Worm (Caenorhabditis elegans) whole organism, L1 larva: ENCODE results near the gene psa-3.

ENCODE experiments used
- Y116A8C.19 ChIP-seq: sonication (generic microtip); optimal IDR thresholded peaks from 2 replicates; lab custom pipeline; 2016; ENCODE audit warnings: missing compliant biosample characterization, missing genetic modification characterization, borderline replicate concordance
- aly-2 ChIP-seq: fragments of 150-350 bp; optimal IDR thresholded peaks from 2 replicates; lab custom pipeline; 2014; ENCODE audit warnings: missing biosample characterization, missing genetic modification characterization
- blmp-1 ChIP-seq: fragments of 150-350 bp; optimal IDR thresholded peaks from 2 replicates; lab custom pipeline; 2014; ENCODE audit warnings: missing biosample characterization, missing genetic modification characterization
- ceh-8 ChIP-seq: fragments of 200-800 bp; sonication (Bioruptor generic); optimal IDR thresholded peaks from 2 replicates; lab custom pipeline; 2018; ENCODE audit warnings: mild to moderate bottlenecking, missing genetic modification characterization, moderate library complexity, missing compliant biosample characterization
- ceh-82 ChIP-seq, 3 experiments: fragments of 150-350 bp in 1 of 3; sonication (generic microtip) in 2 of 3; optimal IDR thresholded peaks; 2 replicates each; lab custom pipeline; 2014 to 2017; ENCODE audit warnings: missing biosample characterization in 3 of 3, missing genetic modification characterization in 3 of 3
- ceh-90 ChIP-seq: sonication (generic microtip); optimal IDR thresholded peaks from 2 replicates; lab custom pipeline; 2016; ENCODE audit warnings: missing genetic modification characterization, missing compliant biosample characterization
- ces-1 ChIP-seq: fragments of 150-350 bp; optimal IDR thresholded peaks from 2 replicates; lab custom pipeline; 2014; ENCODE audit warnings: missing biosample characterization, missing genetic modification reagents, missing genetic modification characterization
- dpl-1 ChIP-seq, 3 experiments: fragments of 150-350 bp in 2 of 3; sonication (generic microtip) in 1 of 3; optimal IDR thresholded peaks; 2 replicates each; lab custom pipeline; 2014 to 2017; ENCODE audit warnings: missing biosample characterization in 3 of 3, missing genetic modification characterization in 3 of 3, missing genetic modification reagents in 3 of 3
- dsc-1 ChIP-seq: sonication (generic microtip); optimal IDR thresholded peaks from 2 replicates; lab custom pipeline; 2016; ENCODE audit warnings: mild to moderate bottlenecking, missing genetic modification characterization, missing compliant biosample characterization
- efl-1 ChIP-seq, 4 experiments: fragments of 150-350 bp; optimal IDR thresholded peaks in 3 of 4; peaks in 1 of 4; 1 replicate in 1 of 4; 2 replicates in 3 of 4; lab custom pipeline; 2014; ENCODE audit warnings: missing biosample characterization in 2 of 4, missing genetic modification characterization in 2 of 4, missing genetic modification reagents in 2 of 4
- efl-3 ChIP-seq: fragments of 200-800 bp; sonication (Bioruptor generic); optimal IDR thresholded peaks from 2 replicates; lab custom pipeline; 2018; ENCODE audit warnings: mild to moderate bottlenecking, missing genetic modification characterization, missing compliant biosample characterization
- egl-13 ChIP-seq: sonication (generic microtip); optimal IDR thresholded peaks from 2 replicates; lab custom pipeline; 2016; ENCODE audit warnings: missing genotype, missing genetic modification reagents, missing genetic modification characterization, missing compliant biosample characterization
- elt-2 ChIP-seq: sonication (generic microtip); optimal IDR thresholded peaks from 2 replicates; lab custom pipeline; 2016; ENCODE audit warnings: missing genetic modification characterization, mild to moderate bottlenecking, inconsistent platforms, missing compliant biosample characterization, missing genetic modification reagents
- fkh-4 ChIP-seq: sonication (generic microtip); optimal IDR thresholded peaks from 2 replicates; lab custom pipeline; 2016; ENCODE audit warnings: missing compliant biosample characterization, missing genetic modification characterization, borderline replicate concordance
- fkh-8 ChIP-seq: sonication (generic microtip); optimal IDR thresholded peaks from 2 replicates; lab custom pipeline; 2016; ENCODE audit warnings: mild to moderate bottlenecking, missing genetic modification characterization, missing compliant biosample characterization
- fos-1 ChIP-seq: fragments of 150-350 bp; optimal IDR thresholded peaks from 2 replicates; lab custom pipeline; 2014; ENCODE audit warnings: missing biosample characterization, missing genetic modification characterization
- hlh-17 ChIP-seq: fragments of 200-800 bp; sonication (Bioruptor generic); optimal IDR thresholded peaks from 2 replicates; lab custom pipeline; 2018; ENCODE audit warnings: missing genetic modification characterization, mild to moderate bottlenecking, missing compliant biosample characterization, moderate library complexity, borderline replicate concordance
- hlh-4 ChIP-seq: sonication (generic microtip); optimal IDR thresholded peaks from 2 replicates; lab custom pipeline; 2016; ENCODE audit warnings: mild to moderate bottlenecking, missing genetic modification characterization, missing compliant biosample characterization
- hpl-2 ChIP-seq: fragments of 150-350 bp; optimal IDR thresholded peaks from 2 replicates; lab custom pipeline; 2014; ENCODE audit warnings: missing biosample characterization, missing genetic modification reagents, missing genetic modification characterization
- irx-1 ChIP-seq: sonication (generic microtip); optimal IDR thresholded peaks from 2 replicates; lab custom pipeline; 2016; ENCODE audit warnings: missing genetic modification characterization, missing compliant biosample characterization
- isw-1 ChIP-seq: fragments of 200-800 bp; sonication (Bioruptor generic); IDR thresholded peaks from 2 replicates; pipeline ENCODE4 v1.3.6; 2022; ENCODE audit warnings: missing genetic modification characterization, missing compliant biosample characterization
- jun-1 ChIP-seq: fragments of 150-350 bp; optimal IDR thresholded peaks from 2 replicates; lab custom pipeline; 2014; ENCODE audit warnings: missing biosample characterization, missing genetic modification reagents, missing genetic modification characterization
- lin-13 ChIP-seq: fragments of 150-350 bp; optimal IDR thresholded peaks from 2 replicates; lab custom pipeline; 2014; ENCODE audit warnings: missing biosample characterization, missing genetic modification reagents, missing genetic modification characterization
- lin-15B ChIP-seq: fragments of 150-350 bp; sonication (generic microtip); optimal IDR thresholded peaks from 3 replicates; lab custom pipeline; 2014; ENCODE audit warnings: missing biosample characterization, missing genetic modification characterization
- lin-39 ChIP-seq: fragments of 150-350 bp; optimal IDR thresholded peaks from 2 replicates; lab custom pipeline; 2014; ENCODE audit warnings: missing biosample characterization, missing genetic modification reagents, missing genetic modification characterization
- lir-3 ChIP-seq: sonication (generic microtip); optimal IDR thresholded peaks from 2 replicates; lab custom pipeline; 2016; ENCODE audit warnings: mild to moderate bottlenecking, missing genetic modification characterization, moderate library complexity, missing compliant biosample characterization; ENCODE audit not compliant: poor library complexity
- lsy-2 ChIP-seq, 2 experiments: fragments of 150-350 bp; optimal IDR thresholded peaks; 2 replicates each; lab custom pipeline; 2014; ENCODE audit warnings: missing biosample characterization in 2 of 2, missing genetic modification characterization in 2 of 2
- mab-9 ChIP-seq: fragments of 200-800 bp; sonication (Bioruptor generic); IDR thresholded peaks from 2 replicates; pipeline ENCODE4 v1.3.6; 2022; ENCODE audit warnings: missing genetic modification reagents, missing genetic modification characterization, missing compliant biosample characterization
- mef-2 ChIP-seq: fragments of 150-350 bp; optimal IDR thresholded peaks from 2 replicates; lab custom pipeline; 2014; ENCODE audit warnings: missing biosample characterization, missing genetic modification characterization
- mep-1 ChIP-seq: fragments of 150-350 bp; optimal IDR thresholded peaks from 2 replicates; lab custom pipeline; 2014; ENCODE audit warnings: missing biosample characterization, missing genetic modification characterization
- nhr-11 ChIP-seq: fragments of 150-350 bp; optimal IDR thresholded peaks from 2 replicates; lab custom pipeline; 2014; ENCODE audit warnings: missing biosample characterization, missing genetic modification characterization
- nhr-20 ChIP-seq: sonication (generic microtip); optimal IDR thresholded peaks from 2 replicates; lab custom pipeline; 2016; ENCODE audit warnings: mild to moderate bottlenecking, missing genetic modification characterization, missing compliant biosample characterization
- nhr-237 ChIP-seq: fragments of 150-350 bp; optimal IDR thresholded peaks from 2 replicates; lab custom pipeline; 2014; ENCODE audit warnings: missing biosample characterization, missing genetic modification characterization
- nhr-47 ChIP-seq: sonication (generic microtip); optimal IDR thresholded peaks from 2 replicates; lab custom pipeline; 2016; ENCODE audit warnings: mild to moderate bottlenecking, missing genetic modification characterization, moderate library complexity, missing compliant biosample characterization
- nhr-71 ChIP-seq: sonication (generic microtip); optimal IDR thresholded peaks from 2 replicates; lab custom pipeline; 2016; ENCODE audit warnings: mild to moderate bottlenecking, missing genetic modification characterization, moderate library complexity, missing compliant biosample characterization
- nhr-76 ChIP-seq: sonication (generic microtip); optimal IDR thresholded peaks from 2 replicates; lab custom pipeline; 2017; ENCODE audit warnings: missing biosample characterization, missing genetic modification characterization
- nhr-77 ChIP-seq: fragments of 150-350 bp; optimal IDR thresholded peaks from 2 replicates; lab custom pipeline; 2014; ENCODE audit warnings: missing biosample characterization, missing genetic modification characterization
- nhr-85 ChIP-seq: sonication (generic microtip); peaks from one replicate; lab custom pipeline; 2016; ENCODE audit warnings: missing genetic modification characterization, inconsistent platforms, missing compliant biosample characterization
- nhr-90 ChIP-seq: sonication (generic microtip); optimal IDR thresholded peaks from 2 replicates; lab custom pipeline; 2016; ENCODE audit warnings: mild to moderate bottlenecking, missing genetic modification characterization, missing compliant biosample characterization; ENCODE audit not compliant: poor library complexity
- pqm-1 ChIP-seq: sonication (generic microtip); optimal IDR thresholded peaks from 3 replicates; lab custom pipeline; 2017; ENCODE audit warnings: missing biosample characterization, missing genetic modification characterization
- skn-1 ChIP-seq: fragments of 150-350 bp; optimal IDR thresholded peaks from 2 replicates; lab custom pipeline; 2014; ENCODE audit warnings: missing biosample characterization, missing genetic modification characterization
- snpc-4 ChIP-seq: fragments of 150-350 bp; optimal IDR thresholded peaks from 2 replicates; lab custom pipeline; 2014; ENCODE audit warnings: missing biosample characterization, missing genetic modification characterization
- sup-37 ChIP-seq: fragments of 200-800 bp; sonication (Bioruptor generic); optimal IDR thresholded peaks from 2 replicates; lab custom pipeline; 2018; ENCODE audit warnings: mild to moderate bottlenecking, missing genetic modification characterization, missing compliant biosample characterization
- swsn-7 ChIP-seq: sonication (generic microtip); optimal IDR thresholded peaks from 2 replicates; lab custom pipeline; 2016; ENCODE audit warnings: missing genetic modification characterization, missing compliant biosample characterization
- unc-130 ChIP-seq: fragments of 150-350 bp; optimal IDR thresholded peaks from 2 replicates; lab custom pipeline; 2017; ENCODE audit warnings: missing biosample characterization, missing genetic modification characterization, inconsistent platforms
- unc-62 ChIP-seq: fragments of 150-350 bp; optimal IDR thresholded peaks from 2 replicates; lab custom pipeline; 2014; ENCODE audit warnings: missing biosample characterization, missing genetic modification reagents, missing genetic modification characterization
- unc-86 ChIP-seq: sonication (generic microtip); optimal IDR thresholded peaks from 2 replicates; lab custom pipeline; 2016; ENCODE audit warnings: missing genetic modification characterization, missing compliant biosample characterization
- xbp-1 ChIP-seq: sonication (generic microtip); optimal IDR thresholded peaks from 2 replicates; lab custom pipeline; 2016; ENCODE audit warnings: missing genetic modification characterization, missing compliant biosample characterization
- zag-1 ChIP-seq: fragments of 150-350 bp; optimal IDR thresholded peaks from 2 replicates; lab custom pipeline; 2014; ENCODE audit warnings: missing biosample characterization, missing genetic modification characterization
- zip-4 ChIP-seq: fragments of 200-800 bp; sonication (Bioruptor generic); optimal IDR thresholded peaks from 2 replicates; lab custom pipeline; 2018; ENCODE audit warnings: mild to moderate bottlenecking, missing genetic modification characterization, moderate library complexity, missing compliant biosample characterization
- ztf-11 ChIP-seq, 2 experiments: sonication (generic microtip); optimal IDR thresholded peaks; 2 replicates each; lab custom pipeline; 2016 to 2017; ENCODE audit warnings: missing genetic modification characterization in 2 of 2, missing biosample characterization in 1 of 2, missing compliant biosample characterization in 1 of 2
- ztf-4 ChIP-seq: fragments of 150-350 bp; optimal IDR thresholded peaks from 2 replicates; lab custom pipeline; 2014; ENCODE audit warnings: missing biosample characterization, missing genetic modification characterization

psa-3 gene

ce11 chrX:15376580-15376979 lies 31.2 kb upstream of the psa-3 start (continued):
- TF ChIP-seq nhr-90 (tag; lab: Kevin White, UChicago) (no peak), ceh-8 (GFP tag; lab: Kevin White, UChicago) (peak; percentile 16), fkh-4 (tag; lab: Kevin White, UChicago) (no peak), efl-1 (optimal IDR thresholded peaks at IDR 0.05; lab: Kevin White, UChicago) (no peak), efl-1 (GFP tag; optimal IDR thresholded peaks at IDR 0.05 in 1 of 2; lab: Kevin White, UChicago) (no peak), swsn-7 (tag; lab: Kevin White, UChicago) (peak; percentile 34), ces-1 (GFP tag; lab: Kevin White, UChicago) (no peak), blmp-1 (tag; lab: Kevin White, UChicago) (peak; percentile 88), hlh-17 (GFP tag; lab: Kevin White, UChicago) (no peak), lin-13 (GFP tag; lab: Kevin White, UChicago) (no peak), unc-86 (tag; lab: Kevin White, UChicago) (no peak), aly-2 (no peak), elt-2 (peak; percentile 48), mab-9 (GFP tag; lab: Robert Waterston, UW) (no peak), sup-37 (peak; percentile 27), nhr-237 (tag; lab: Kevin White, UChicago) (no peak), lin-15B (tag; lab: Kevin White, UChicago) (no peak), ceh-82 (tag; optimal IDR thresholded peaks at IDR 0.05; lab: Kevin White, UChicago) (no peak), zip-4 (GFP tag; lab: Kevin White, UChicago) (no peak), jun-1 (no peak), lir-3 (tag; lab: Kevin White, UChicago) (no peak), dpl-1 (GFP tag; optimal IDR thresholded peaks at IDR 0.05; lab: Kevin White, UChicago) (no peak), fos-1 (no peak), fkh-8 (tag; lab: Kevin White, UChicago) (no peak), nhr-71 (tag; lab: Kevin White, UChicago) (peak; percentile 34), irx-1 (tag; lab: Kevin White, UChicago) (no peak), ceh-90 (tag; lab: Kevin White, UChicago) (no peak), skn-1 (tag; lab: Kevin White, UChicago) (no peak), nhr-85 (tag; lab: Kevin White, UChicago) (no peak), pqm-1 (peak; percentile 28), egl-13 (no peak), hpl-2 (no peak), nhr-11 (tag; lab: Kevin White, UChicago) (no peak), lsy-2 (tag; optimal IDR thresholded peaks at IDR 0.05; lab: Kevin White, UChicago) (peak in 1 of 2 experiments; percentile 30), mef-2 (tag; lab: Kevin White, UChicago) (no peak), unc-62 (GFP tag; lab: Kevin White, UChicago) (no peak), nhr-47 (tag; lab: Kevin White, UChicago) (peak; percentile 8), lin-39 (tag; lab: Kevin White, UChicago) (no peak), mep-1 (tag; lab: Kevin White, UChicago) (peak; percentile 3), dsc-1 (tag; lab: Kevin White, UChicago) (no peak), isw-1 (GFP tag; lab: Robert Waterston, UW) (no peak), ztf-4 (tag; lab: Kevin White, UChicago) (no peak), nhr-76 (tag; lab: Kevin White, UChicago) (no peak), unc-130 (tag; lab: Kevin White, UChicago) (no peak), zag-1 (tag; lab: Kevin White, UChicago) (no peak), nhr-77 (peak; percentile 71), ztf-11 (tag; optimal IDR thresholded peaks at IDR 0.05; lab: Kevin White, UChicago) (no peak), Y116A8C.19 (tag; lab: Kevin White, UChicago) (no peak), xbp-1 (tag; lab: Kevin White, UChicago) (no peak), efl-3 (no peak), snpc-4 (tag; lab: Kevin White, UChicago) (no peak), hlh-4 (tag; lab: Kevin White, UChicago) (no peak), nhr-20 (tag; lab: Kevin White, UChicago) (peak; percentile 25)
